Worm (Caenorhabditis elegans) whole organism, L4 larva: Measurements from ENCODE around the gene nspc-13.
A peak's percentile ranks its signal among the peaks of the same experiment; 100 is the strongest.
"Not testable (repeated sequence)": the region's sequence is repeated elsewhere in the genome, so short reads cannot be mapped to it uniquely, and the experiment has no call there.

Experiments used
- F10B5.3 ChIP-seq: sonication (generic microtip); optimal IDR thresholded peaks from 2 replicates; lab custom pipeline; 2016; ENCODE audit warnings: mild to moderate bottlenecking, missing genetic modification characterization, missing compliant biosample characterization
- F37D6.2 ChIP-seq: sonication (generic microtip); optimal IDR thresholded peaks from 2 replicates; lab custom pipeline; 2016; ENCODE audit warnings: mild to moderate bottlenecking, missing genetic modification characterization, missing compliant biosample characterization
- R02D3.7 ChIP-seq: fragments of 150-350 bp; sonication (generic microtip); optimal IDR thresholded peaks from 3 replicates; lab custom pipeline; 2014; ENCODE audit warnings: missing biosample characterization, missing genetic modification characterization
- Y105C5A.15 ChIP-seq: fragments of 200-800 bp; sonication (Bioruptor generic); IDR thresholded peaks from 2 replicates; pipeline ENCODE4 v1.3.6; 2022; ENCODE audit warnings: missing genetic modification characterization, missing compliant biosample characterization
- Y75B8A.6 ChIP-seq: fragments of 200-800 bp; sonication (Bioruptor generic); IDR thresholded peaks from 2 replicates; pipeline ENCODE4 v1.3.6; 2022; ENCODE audit warnings: missing genetic modification reagents, missing genetic modification characterization, missing compliant biosample characterization
- aha-1 ChIP-seq: fragments of 150-350 bp; peaks from one replicate; lab custom pipeline; 2014; ENCODE audit warnings: missing biosample characterization, missing genetic modification characterization
- arid-1 ChIP-seq: fragments of 200-800 bp; sonication (Bioruptor generic); conservative IDR thresholded peaks from 2 replicates; pipeline ENCODE4 v1.3.6; 2022; ENCODE audit warnings: missing genetic modification reagents, missing genetic modification characterization, missing compliant biosample characterization
- ceh-44 ChIP-seq: fragments of 200-800 bp; sonication (Bioruptor generic); IDR thresholded peaks from 2 replicates; pipeline ENCODE4 v1.3.6; 2022; ENCODE audit warnings: missing genetic modification reagents, missing genetic modification characterization, missing compliant biosample characterization
- ceh-82 ChIP-seq: sonication (generic microtip); optimal IDR thresholded peaks from 2 replicates; lab custom pipeline; 2017; ENCODE audit warnings: missing biosample characterization, missing genetic modification characterization
- cey-2 ChIP-seq: sonication (generic microtip); optimal IDR thresholded peaks from 3 replicates; lab custom pipeline; 2017; ENCODE audit warnings: missing genetic modification characterization, mild to moderate bottlenecking, missing compliant biosample characterization, antibody characterized with exemption, borderline replicate concordance; ENCODE audit not compliant: insufficient read depth
- ctbp-1 ChIP-seq: fragments of 200-800 bp; sonication (Bioruptor generic); IDR thresholded peaks from 2 replicates; pipeline ENCODE4 v1.3.6; 2022; ENCODE audit warnings: missing genetic modification reagents, missing genetic modification characterization, missing compliant biosample characterization
- dmd-6 ChIP-seq: fragments of 200-800 bp; sonication (Bioruptor generic); IDR thresholded peaks from 2 replicates; pipeline ENCODE4 v1.3.6; 2022; ENCODE audit warnings: missing genetic modification reagents, missing genetic modification characterization, missing compliant biosample characterization
- egl-43 ChIP-seq: fragments of 200-800 bp; sonication (Bioruptor generic); IDR thresholded peaks from 2 replicates; pipeline ENCODE4 v1.3.6; 2022; ENCODE audit warnings: missing genetic modification reagents, missing genetic modification characterization, missing compliant biosample characterization
- fkh-10 ChIP-seq: fragments of 150-350 bp; optimal IDR thresholded peaks from 2 replicates; lab custom pipeline; 2014; ENCODE audit warnings: missing biosample characterization, missing genetic modification reagents, missing genetic modification characterization
- gei-8 ChIP-seq: fragments of 200-800 bp; sonication (Bioruptor generic); optimal IDR thresholded peaks from 2 replicates; lab custom pipeline; 2018; ENCODE audit warnings: mild to moderate bottlenecking, missing genetic modification characterization, missing compliant biosample characterization
- hmg-1.1 ChIP-seq: fragments of 200-800 bp; sonication (Bioruptor generic); IDR thresholded peaks from 2 replicates; pipeline ENCODE4 v1.3.6; 2022; ENCODE audit warnings: missing genetic modification reagents, missing genetic modification characterization, missing compliant biosample characterization
- lir-3 ChIP-seq: sonication (generic microtip); optimal IDR thresholded peaks from 2 replicates; lab custom pipeline; 2016; ENCODE audit warnings: mild to moderate bottlenecking, missing genetic modification characterization, missing compliant biosample characterization
- madf-9 ChIP-seq: fragments of 200-800 bp; sonication (Bioruptor generic); conservative IDR thresholded peaks from 2 replicates; pipeline ENCODE4 v1.3.6; 2022; ENCODE audit warnings: missing genetic modification reagents, missing genetic modification characterization, missing compliant biosample characterization
- mdl-1 ChIP-seq, 2 experiments: fragments of 150-350 bp in 1 of 2; sonication (generic microtip) in 1 of 2; optimal IDR thresholded peaks; 2 replicates each; lab custom pipeline; 2014 to 2017; ENCODE audit warnings: missing biosample characterization in 2 of 2, missing genetic modification characterization in 2 of 2
- mdt-29 ChIP-seq: fragments of 200-800 bp; sonication (Bioruptor generic); IDR thresholded peaks from 2 replicates; pipeline ENCODE4 v1.3.6; 2022; ENCODE audit warnings: missing genetic modification reagents, missing genetic modification characterization, missing compliant biosample characterization
- mxl-2 ChIP-seq: fragments of 200-800 bp; sonication (Bioruptor generic); conservative IDR thresholded peaks from 2 replicates; pipeline ENCODE4 v1.3.6; 2022; ENCODE audit warnings: missing genetic modification reagents, missing genetic modification characterization, missing compliant biosample characterization
- nhr-6 ChIP-seq: fragments of 150-350 bp; optimal IDR thresholded peaks from 2 replicates; lab custom pipeline; 2014; ENCODE audit warnings: missing biosample characterization, missing genetic modification characterization
- pqm-1 ChIP-seq: sonication (generic microtip); optimal IDR thresholded peaks from 2 replicates; lab custom pipeline; 2017; ENCODE audit warnings: missing biosample characterization, missing genetic modification characterization
- snpc-1.2 ChIP-seq: fragments of 200-800 bp; sonication (Bioruptor generic); IDR thresholded peaks from 2 replicates; pipeline ENCODE4 v1.3.6; 2022; ENCODE audit warnings: missing genetic modification reagents, missing genetic modification characterization, missing compliant biosample characterization
- tra-1 ChIP-seq: fragments of 200-800 bp; sonication (Bioruptor generic); IDR thresholded peaks from 2 replicates; pipeline ENCODE4 v1.3.6; 2022; ENCODE audit warnings: missing genetic modification reagents, missing genetic modification characterization, missing compliant biosample characterization
- unc-39 ChIP-seq: sonication (generic microtip); optimal IDR thresholded peaks from 2 replicates; lab custom pipeline; 2017; ENCODE audit warnings: missing biosample characterization, missing genetic modification characterization
- unc-62 ChIP-seq, 3 experiments: fragments of 150-350 bp in 1 of 3; sonication (generic microtip); optimal IDR thresholded peaks in 2 of 3; peaks in 1 of 3; 1 replicate in 1 of 3; 2 replicates in 2 of 3; lab custom pipeline; 2014 to 2017; ENCODE audit warnings: missing biosample characterization in 3 of 3, missing genetic modification characterization in 3 of 3, missing genetic modification reagents in 3 of 3, missing genotype in 1 of 3
- zfp-3 ChIP-seq: fragments of 200-800 bp; sonication (Bioruptor generic); conservative IDR thresholded peaks from 2 replicates; pipeline ENCODE4 v1.3.6; 2022; ENCODE audit warnings: missing genetic modification reagents, missing genetic modification characterization, missing compliant biosample characterization
- zip-2 ChIP-seq: fragments of 150-350 bp; optimal IDR thresholded peaks from 2 replicates; lab custom pipeline; 2014; ENCODE audit warnings: missing biosample characterization, missing genetic modification characterization
- ztf-7 ChIP-seq: fragments of 150-350 bp; optimal IDR thresholded peaks from 2 replicates; lab custom pipeline; 2014; ENCODE audit warnings: missing biosample characterization, missing genetic modification characterization

The nspc-13 gene

DNA sequence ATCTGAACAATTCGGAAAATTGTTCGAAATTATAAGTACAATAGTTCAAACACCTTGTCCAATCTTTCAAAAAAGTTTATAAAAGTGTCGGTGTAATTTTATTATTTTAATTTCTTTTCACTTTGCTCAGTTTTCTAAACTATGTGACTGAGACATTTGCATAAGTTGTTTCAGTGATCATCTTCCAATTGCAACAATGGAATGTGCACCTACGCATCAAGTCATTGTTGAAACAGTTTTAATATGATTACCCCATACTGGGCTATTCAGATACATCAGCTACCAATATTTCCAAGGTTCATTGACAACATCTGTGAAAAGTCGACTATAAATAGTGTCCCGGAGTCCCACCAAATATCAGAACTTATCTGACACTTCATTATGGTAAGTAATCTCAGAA, at the start of gene nspc-13:
nspc-13 (plus strand) TSS at position 301 of the 400 bp plus-strand sequence.
- TF ChIP-seq F10B5.3 (tag; lab: Kevin White, UChicago) (no peak), unc-62 (GFP tag; optimal IDR thresholded peaks at IDR 0.05 in 1 of 2; lab: Kevin White, UChicago) (peak in 1 of 2 experiments; percentile 12), unc-62 (tag; optimal IDR thresholded peaks at IDR 0.05; lab: Kevin White, UChicago) (no peak)

DNA sequence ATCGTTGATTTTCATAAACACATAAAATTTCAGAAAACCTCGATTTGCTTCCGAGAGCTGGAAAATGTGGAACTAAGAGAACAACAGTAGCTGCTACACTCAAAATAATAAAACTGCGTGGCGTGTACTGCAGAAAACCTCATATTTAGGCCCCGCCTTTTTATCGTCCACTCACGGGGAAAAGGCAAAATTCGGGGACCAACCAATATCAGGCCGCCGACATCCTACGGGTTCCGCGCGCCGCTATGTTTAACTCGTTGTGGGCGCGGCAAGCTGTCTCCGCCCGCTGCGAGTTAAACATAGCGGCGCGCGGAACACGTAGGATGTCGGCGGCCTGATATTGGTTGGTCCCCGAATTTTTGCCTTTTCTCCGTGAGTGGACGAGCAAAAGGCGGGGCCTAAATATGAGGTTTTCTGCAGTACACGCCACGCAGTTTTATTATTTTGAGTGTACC, 49.2 kb upstream of the nspc-13 start, which contains the start of gene F17A2.16:
F17A2.16 (plus strand) TSS at position 405 of the 455 bp plus-strand sequence.
- peak; percentile 82 for TF ChIP-seq snpc-1.2 (GFP tag; lab: Robert Waterston, UW)
- peak in 1 of 2 experiments; percentile 54 for TF ChIP-seq unc-62 (GFP tag; optimal IDR thresholded peaks at IDR 0.05 in 1 of 2; lab: Kevin White, UChicago)
- not testable (repeated sequence) for TF ChIP-seq unc-62 (tag; optimal IDR thresholded peaks at IDR 0.05; lab: Kevin White, UChicago)

DNA sequence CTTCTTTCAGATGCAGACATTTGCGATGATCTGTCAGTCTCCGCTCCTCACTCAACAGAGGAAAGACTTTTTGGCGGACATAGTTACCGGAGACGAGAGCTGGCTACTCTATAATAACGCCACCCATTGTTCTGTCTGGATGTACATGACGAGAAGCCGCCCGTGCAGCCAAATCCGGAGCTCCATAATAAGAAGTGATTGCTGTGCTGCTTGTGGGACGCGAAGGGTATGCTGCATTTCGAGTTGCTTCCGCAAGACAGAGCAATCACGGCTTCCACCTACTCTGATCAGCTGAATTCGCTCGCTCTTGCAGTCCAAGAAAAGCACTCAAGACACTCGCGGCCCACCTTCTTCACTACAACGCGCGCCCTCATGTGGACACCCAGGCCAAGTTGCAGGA, 43.4 kb upstream of the nspc-13 start:
- 0 out of 2 replicates have a peak, but pooled peaks have one; percentile 5 for TF ChIP-seq madf-9 (GFP tag; lab: Robert Waterston, UW)
- no peak for TF ChIP-seq pqm-1 (tag; lab: Kevin White, UChicago)
- no peak for TF ChIP-seq unc-39 (tag; lab: Kevin White, UChicago)
- TF ChIP-seq mxl-2 (GFP tag; lab: Robert Waterston, UW) = peak; percentile 59; the same call in 1 of the 2 replicates
- TF ChIP-seq, all 104 proteins: peak for 2

DNA sequence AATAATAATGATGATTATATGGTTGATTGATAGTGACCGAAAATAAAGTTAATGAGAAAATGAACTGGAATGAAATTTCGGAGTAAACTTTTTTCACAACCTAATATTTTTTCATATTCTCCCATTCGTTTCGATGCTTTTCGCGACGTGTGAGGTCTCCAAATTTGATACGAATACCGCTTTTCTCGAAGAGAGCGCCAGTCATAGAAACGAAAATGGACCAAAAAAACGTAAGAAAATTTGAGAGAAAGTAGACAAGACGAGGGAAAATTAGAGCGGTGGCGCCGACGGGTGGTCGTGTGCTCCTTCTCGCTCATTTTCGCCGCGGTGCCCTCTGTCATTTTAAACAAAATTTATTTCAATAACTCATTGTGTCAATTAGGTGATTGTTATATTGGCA, 42.8 kb upstream of the nspc-13 start:
- no peak for TF ChIP-seq ceh-82 (tag; lab: Kevin White, UChicago)
- peak in 1 of 2 experiments; percentile 79 for TF ChIP-seq unc-62 (GFP tag; optimal IDR thresholded peaks at IDR 0.05 in 1 of 2; lab: Kevin White, UChicago)
- TF ChIP-seq unc-62 (tag; optimal IDR thresholded peaks at IDR 0.05; lab: Kevin White, UChicago) = no peak
- TF ChIP-seq gei-8 = no peak
- TF ChIP-seq tra-1 = peak; percentile 81; the same call in 1 of the 2 replicates

DNA sequence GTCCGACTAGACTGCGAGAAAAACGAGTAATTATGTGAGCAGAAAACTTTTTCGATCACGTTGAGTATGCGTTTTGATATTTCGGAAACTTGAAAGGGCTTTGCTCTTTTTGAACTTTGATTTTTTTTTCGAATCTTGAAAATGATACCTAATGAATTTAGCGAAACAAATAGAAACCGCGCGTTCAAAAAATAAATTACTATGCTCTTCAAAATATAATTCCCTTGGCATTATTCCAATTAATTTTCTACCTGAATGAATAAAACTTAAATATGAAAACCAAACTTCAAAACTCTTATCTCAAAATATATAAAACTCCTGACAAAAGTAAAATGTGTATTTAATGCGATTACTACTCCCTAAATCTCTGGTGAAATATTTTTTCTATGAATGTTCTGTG, 42.0 kb upstream of the nspc-13 start, which contains the start of gene xtr-2:
xtr-2 (plus strand) TSS at position 301 of the 400 bp plus-strand sequence.
- TF ChIP-seq Y75B8A.6 (GFP tag; lab: Robert Waterston, UW) = no peak
- no peak for TF ChIP-seq lir-3 (tag; lab: Kevin White, UChicago)
- no peak for TF ChIP-seq unc-39 (tag; lab: Kevin White, UChicago)
- TF ChIP-seq ztf-7 (tag; lab: Kevin White, UChicago) = no peak
- no peak for TF ChIP-seq ceh-44 (GFP tag; lab: Robert Waterston, UW)
- no peak for TF ChIP-seq R02D3.7 (tag; lab: Kevin White, UChicago)
- TF ChIP-seq egl-43 (GFP tag; lab: Robert Waterston, UW) = no peak
- TF ChIP-seq cey-2 (tag; lab: Kevin White, UChicago) = no peak
- no peak for TF ChIP-seq zip-2 (tag; lab: Kevin White, UChicago)
- no peak for TF ChIP-seq zfp-3
- no peak for TF ChIP-seq hmg-1.1
- no peak for TF ChIP-seq mdl-1 (tag; optimal IDR thresholded peaks at IDR 0.05; lab: Kevin White, UChicago)
- no peak for TF ChIP-seq Y105C5A.15 (GFP tag; lab: Robert Waterston, UW)
- TF ChIP-seq mdt-29 (GFP tag; lab: Robert Waterston, UW) = no peak
- no peak for TF ChIP-seq nhr-6 (tag; lab: Kevin White, UChicago)
- TF ChIP-seq ctbp-1 (GFP tag; lab: Robert Waterston, UW) = no peak
- TF ChIP-seq F37D6.2 (tag; lab: Kevin White, UChicago) = no peak
- TF ChIP-seq arid-1 (GFP tag; lab: Robert Waterston, UW) = no peak
- no peak for TF ChIP-seq dmd-6 (GFP tag; lab: Robert Waterston, UW)
- no peak for TF ChIP-seq aha-1 (tag; lab: Kevin White, UChicago)

DNA sequence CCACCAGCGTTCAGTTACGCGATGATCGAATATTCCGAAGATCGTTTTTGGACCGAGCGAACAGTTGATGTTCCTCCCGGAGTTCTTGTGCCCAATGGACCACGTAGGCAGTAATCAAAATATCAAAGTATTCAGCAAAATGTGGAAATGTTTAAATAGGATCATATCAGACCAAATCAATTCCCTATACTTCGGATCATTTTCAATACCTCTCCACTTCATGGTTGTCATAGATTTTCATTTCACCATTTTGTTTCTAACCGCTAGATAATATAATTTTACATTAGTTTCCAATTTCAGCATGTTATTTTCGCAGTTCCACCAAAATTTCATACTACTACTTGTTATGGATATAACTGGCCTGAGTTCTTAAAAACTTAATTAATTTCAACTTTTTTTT, 39.7 kb upstream of the nspc-13 start:
- TF ChIP-seq unc-62 (GFP tag; optimal IDR thresholded peaks at IDR 0.05 in 1 of 2; lab: Kevin White, UChicago) (peak in 1 of 2 experiments; percentile 91), unc-62 (tag; optimal IDR thresholded peaks at IDR 0.05; lab: Kevin White, UChicago) (no peak), fkh-10 (GFP tag; lab: Kevin White, UChicago) (no peak)
